Worm (Caenorhabditis elegans): ENCODE measurements around the gene R02D5.4.

Gene R02D5.4

DNA sequence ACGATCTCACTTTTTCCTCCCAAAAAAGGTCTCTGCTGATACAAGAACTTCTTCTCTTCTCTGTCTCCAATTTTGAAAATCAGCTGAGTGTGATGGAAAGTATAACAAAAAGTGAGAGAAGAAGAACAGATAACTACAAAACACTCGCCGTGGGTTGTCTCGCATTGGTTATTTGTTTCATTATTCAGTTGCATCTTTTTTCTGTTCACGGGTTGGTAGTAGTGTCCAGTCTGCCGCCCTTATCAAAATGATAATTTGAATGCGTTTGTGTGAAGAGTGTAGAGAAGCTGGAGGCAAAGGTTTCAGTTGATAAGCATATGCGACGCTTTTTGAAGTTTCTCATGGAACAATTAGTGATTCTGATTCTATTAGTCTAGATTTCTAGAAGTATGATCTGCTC lies 18.6 kb upstream of the R02D5.4 start (continued):
- TF ChIP-seq dmd-9 (GFP tag; IDR thresholded peaks at IDR 0.05): no peak

DNA sequence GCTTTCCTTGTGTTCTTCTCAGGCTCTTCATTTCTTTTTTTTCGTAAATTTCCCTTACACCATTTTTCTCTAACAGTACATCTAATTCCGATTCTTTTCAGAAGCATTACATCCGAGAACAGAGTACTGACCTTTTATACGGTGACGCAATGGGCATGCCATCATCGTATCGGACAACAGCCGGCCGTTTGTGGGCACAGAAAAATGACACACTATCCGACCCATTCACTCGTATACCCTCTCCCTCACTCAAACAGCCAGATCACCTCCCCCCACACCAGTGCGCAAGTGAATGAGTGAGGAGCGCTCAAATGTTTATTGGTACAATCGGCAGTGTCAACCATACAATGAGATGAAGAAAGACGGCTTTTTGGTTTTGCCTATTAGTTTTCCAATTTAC lies 16.7 kb upstream of the R02D5.4 start, which contains the start of gene R02D5.24:
R02D5.24 (plus strand) TSS at position 205 of the 400 bp plus-strand sequence.
- TF ChIP-seq duxl-1 (tag; optimal IDR thresholded peaks at IDR 0.05; ENCODE audit: poor library complexity) (no peak), madf-9 (GFP tag; conservative IDR thresholded peaks at IDR 0.05) (no peak), nhr-28 (tag; optimal IDR thresholded peaks at IDR 0.05) (no peak), nhr-6 (tag; optimal IDR thresholded peaks at IDR 0.05) (peak; percentile 63), nhr-25 (tag; optimal IDR thresholded peaks at IDR 0.05; ENCODE audit: borderline replicate concordance, insufficient read depth) (no peak), dve-1 (tag; optimal IDR thresholded peaks at IDR 0.05; ENCODE audit: insufficient read depth) (no peak), T26A8.4 (GFP tag; IDR thresholded peaks at IDR 0.05) (no peak), F26F4.8 (GFP tag; conservative IDR thresholded peaks at IDR 0.05) (no peak), Y75B8A.6 (GFP tag; IDR thresholded peaks at IDR 0.05) (no peak), ZK337.2 (GFP tag; IDR thresholded peaks at IDR 0.05) (no peak), aha-1 (tag) (peak; percentile 64)

DNA sequence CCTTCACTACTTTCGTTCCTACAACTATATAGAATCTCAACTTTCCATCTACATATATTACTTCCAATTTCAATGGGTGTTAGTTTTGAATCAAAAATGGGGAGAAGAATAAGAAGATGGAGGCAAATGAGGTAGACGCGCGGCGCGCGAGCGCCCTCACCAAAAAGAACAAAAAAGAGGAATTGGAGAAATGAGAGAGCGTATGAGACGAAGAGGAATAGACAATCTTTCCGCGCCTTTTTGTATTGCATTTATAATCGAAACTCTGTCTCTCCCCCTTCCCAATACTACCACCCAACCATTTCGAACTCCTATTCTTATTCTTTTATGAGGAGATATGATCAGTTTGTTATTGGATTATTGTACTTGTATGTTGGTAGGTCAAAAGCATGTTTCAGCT lies 16.1 kb upstream of the R02D5.4 start:
- TF ChIP-seq mes-2 (tag; optimal IDR thresholded peaks at IDR 0.05; ENCODE audit: poor library complexity, severe bottlenecking) (peak; percentile 23), nhr-28 (tag; optimal IDR thresholded peaks at IDR 0.05) (peak; percentile 20), mep-1 (tag; optimal IDR thresholded peaks at IDR 0.05) (peak; percentile 24), F10B5.3 (tag; optimal IDR thresholded peaks at IDR 0.05) (no peak), nhr-10 (tag; optimal IDR thresholded peaks at IDR 0.05) (no peak), unc-39 (tag; optimal IDR thresholded peaks at IDR 0.05) (no peak), nhr-6 (tag; optimal IDR thresholded peaks at IDR 0.05) (peak; percentile 33)

DNA sequence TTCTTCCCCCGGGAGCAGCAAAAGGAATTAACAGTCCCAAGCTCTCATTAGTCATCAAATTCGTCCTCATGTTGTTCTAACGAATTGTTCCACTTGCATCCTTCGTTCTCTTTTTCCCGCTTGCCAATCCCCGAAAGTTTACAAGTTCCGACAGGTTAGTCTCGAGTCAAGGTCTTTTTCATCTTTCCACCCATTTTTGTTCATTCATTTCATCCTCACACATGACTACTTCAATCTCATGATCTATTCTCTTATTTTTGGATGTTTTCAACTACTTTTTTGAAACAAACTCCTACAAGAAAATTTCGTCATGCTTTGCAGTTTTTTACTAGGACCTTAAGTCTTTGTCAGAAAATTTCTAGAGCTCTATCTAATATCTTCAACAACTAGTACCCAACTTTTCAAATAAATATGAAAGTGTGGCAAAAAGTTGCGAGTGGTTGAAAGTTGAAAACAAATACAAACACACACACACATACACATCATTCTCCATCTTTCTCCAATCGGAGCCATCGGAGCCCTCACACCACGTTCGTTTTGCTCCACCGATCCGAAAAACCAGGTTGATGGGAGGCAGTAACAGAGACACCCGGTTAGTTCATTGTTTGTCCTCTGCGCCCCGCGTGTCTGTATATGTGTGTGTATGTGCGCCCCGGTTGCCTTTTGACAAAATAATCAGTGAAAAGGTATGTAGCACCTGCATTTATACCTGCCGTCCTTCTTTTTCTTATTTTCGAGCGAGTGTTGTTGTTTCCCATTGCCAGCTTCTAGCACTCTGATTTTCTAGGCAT lies 14.8 kb upstream of the R02D5.4 start:
- TF ChIP-seq dmd-8 (GFP tag; IDR thresholded peaks at IDR 0.05) (no peak), daf-16 (GFP tag; optimal IDR thresholded peaks at IDR 0.05) (no peak), daf-16 (tag; optimal IDR thresholded peaks at IDR 0.05) (peak; percentile 32), mdl-1 (tag; optimal IDR thresholded peaks at IDR 0.05) (no peak), lin-38 (GFP tag; IDR thresholded peaks at IDR 0.05) (no peak), hif-1 (tag; optimal IDR thresholded peaks at IDR 0.05) (no peak), attf-4 (tag; optimal IDR thresholded peaks at IDR 0.05) (no peak), set-16 (GFP tag; IDR thresholded peaks at IDR 0.05) (no peak), Y105C5A.15 (GFP tag; IDR thresholded peaks at IDR 0.05) (no peak), zfp-3 (GFP tag; conservative IDR thresholded peaks at IDR 0.05) (no peak), nhr-11 (tag; optimal IDR thresholded peaks at IDR 0.05) (no peak), dve-1 (tag; optimal IDR thresholded peaks at IDR 0.05; ENCODE audit: insufficient read depth) (no peak), ces-1 (GFP tag; optimal IDR thresholded peaks at IDR 0.05) (no peak), nhr-28 (tag; optimal IDR thresholded peaks at IDR 0.05) (peak; percentile 38), arid-1 (GFP tag; conservative IDR thresholded peaks at IDR 0.05) (no peak), egl-27 (tag; optimal IDR thresholded peaks at IDR 0.05) (no peak), mxl-3 (GFP tag; optimal IDR thresholded peaks at IDR 0.05) (no peak), cey-2 (tag; optimal IDR thresholded peaks at IDR 0.05; ENCODE audit: borderline replicate concordance, insufficient read depth) (no peak), nhr-6 (tag; optimal IDR thresholded peaks at IDR 0.05) (no peak), daf-8 (GFP tag; IDR thresholded peaks at IDR 0.05) (no peak), ceh-32 (tag; optimal IDR thresholded peaks at IDR 0.05; ENCODE audit: poor library complexity) (no peak), pha-4 (GFP tag; IDR thresholded peaks at IDR 0.05) (no peak), pha-4 (tag; optimal IDR thresholded peaks at IDR 0.05) (no peak), nhr-10 (tag; optimal IDR thresholded peaks at IDR 0.05) (no peak), madf-5 (GFP tag; IDR thresholded peaks at IDR 0.05) (no peak), dpl-1 (GFP tag; optimal IDR thresholded peaks at IDR 0.05) (no peak), lin-1 (GFP tag; IDR thresholded peaks at IDR 0.05) (no peak), spr-1 (tag; optimal IDR thresholded peaks at IDR 0.05) (no peak), unc-130 (GFP tag; optimal IDR thresholded peaks at IDR 0.05) (no peak), F10B5.3 (tag; optimal IDR thresholded peaks at IDR 0.05) (no peak), mes-2 (tag; optimal IDR thresholded peaks at IDR 0.05; ENCODE audit: poor library complexity, severe bottlenecking) (no peak), hlh-30 (tag; optimal IDR thresholded peaks at IDR 0.05; ENCODE audit: insufficient read depth) (peak; percentile 48)

Measured in whole organism, L4 larva.